Fruit fly (Drosophila melanogaster): ENCODE results near the gene CG14050.

The CG14050 gene

DNA sequence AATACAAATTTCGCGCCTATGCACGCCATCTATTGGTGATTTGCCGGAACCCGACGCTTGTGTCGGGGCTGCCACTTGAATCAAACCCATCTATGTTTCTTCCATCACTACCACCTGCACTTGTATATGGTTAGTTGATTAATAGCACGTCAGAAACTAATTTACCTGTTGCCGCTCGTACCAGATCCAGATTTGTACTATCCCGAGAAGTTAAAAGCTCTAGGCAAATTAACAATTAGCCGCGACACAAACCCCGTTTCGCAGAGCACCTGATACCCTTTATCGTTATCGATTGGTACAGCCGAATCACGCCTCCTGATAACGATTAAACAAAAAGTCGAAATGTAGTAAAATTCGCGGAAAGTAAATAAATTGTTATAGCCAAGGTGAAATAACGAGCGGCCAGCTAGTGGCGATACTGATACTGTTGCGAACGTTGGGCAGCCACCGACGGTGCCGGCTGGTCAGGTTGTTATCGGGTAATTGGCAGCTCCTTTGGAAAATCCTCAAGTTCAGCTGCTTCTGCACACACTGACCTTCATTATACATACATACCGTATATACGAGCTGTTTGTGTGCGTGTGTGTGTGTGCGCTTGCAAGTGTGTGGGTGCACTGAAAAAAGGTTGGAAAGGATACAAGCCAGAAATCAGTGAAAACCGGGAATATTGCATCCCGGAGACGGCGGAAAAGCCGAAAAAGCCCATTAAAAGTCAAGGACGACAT, 14.2 kb upstream of the CG14050 start (continued):
- TF ChIP-seq MESR4 (GFP tag; optimal IDR thresholded peaks at IDR 0.05): peak; percentile 84
- TF ChIP-seq gfzf (GFP tag; optimal IDR thresholded peaks at IDR 0.05): peak; percentile 54
- TF ChIP-seq CG18011 (GFP tag; optimal IDR thresholded peaks at IDR 0.05): no peak
- TF ChIP-seq CG10267 (tag; optimal IDR thresholded peaks at IDR 0.05): peak; percentile 46
- TF ChIP-seq cg (GFP tag; optimal IDR thresholded peaks at IDR 0.05): peak; percentile 83
- TF ChIP-seq CG13624 (GFP tag; optimal IDR thresholded peaks at IDR 0.05): peak; percentile 16
- peak; percentile 82 for TF ChIP-seq Sin3A (optimal IDR thresholded peaks at IDR 0.05)
- peak; percentile 1 for TF ChIP-seq grau (tag; optimal IDR thresholded peaks at IDR 0.05)
- no peak for TF ChIP-seq trh (GFP tag; optimal IDR thresholded peaks at IDR 0.05)
- peak; percentile 82 for TF ChIP-seq pita (GFP tag; optimal IDR thresholded peaks at IDR 0.05)
- peak; percentile 31 for TF ChIP-seq Myb (GFP tag; optimal IDR thresholded peaks at IDR 0.05)
- TF ChIP-seq CG14965 (GFP tag; optimal IDR thresholded peaks at IDR 0.05; ENCODE audit: borderline replicate concordance): peak; percentile 76
- peak; percentile 64 for TF ChIP-seq knrl (GFP tag; IDR thresholded peaks at IDR 0.05; ENCODE audit: partially characterized antibody)
- TF ChIP-seq fu2 (GFP tag; optimal IDR thresholded peaks at IDR 0.05): no peak
- peak; percentile 63; the same call in 1 of the 2 replicates for TF ChIP-seq nerfin-2 (GFP tag; IDR thresholded peaks at IDR 0.05; ENCODE audit: partially characterized antibody)
- TF ChIP-seq CG12659 (GFP tag; optimal IDR thresholded peaks at IDR 0.05): peak; percentile 38
- TF ChIP-seq CG14014 (GFP tag; IDR thresholded peaks at IDR 0.05): no peak
- peak; percentile 53 for TF ChIP-seq zen (tag; optimal IDR thresholded peaks at IDR 0.05)
- TF ChIP-seq CG32767 (GFP tag; IDR thresholded peaks at IDR 0.05): 0 out of 2 replicates have a peak, but pooled peaks have one; percentile 24
- no peak for TF ChIP-seq tap (tag; optimal IDR thresholded peaks at IDR 0.05)
- peak; percentile 97 for TF ChIP-seq trem (tag; optimal IDR thresholded peaks at IDR 0.05)
- no peak for TF ChIP-seq CG31224 (GFP tag; IDR thresholded peaks at IDR 0.05)
- peak; percentile 8 for TF ChIP-seq sens (GFP tag)
- TF ChIP-seq NK7.1 (GFP tag; optimal IDR thresholded peaks at IDR 0.05): no peak
- no peak for TF ChIP-seq fd64A (GFP tag; optimal IDR thresholded peaks at IDR 0.05)
- peak; percentile 70 for TF ChIP-seq BEAF-32 (GFP tag; optimal IDR thresholded peaks at IDR 0.05)
- no peak for TF ChIP-seq CG4424 (GFP tag; optimal IDR thresholded peaks at IDR 0.05)
- no peak for TF ChIP-seq h (optimal IDR thresholded peaks at IDR 0.05)
- TF ChIP-seq lola (GFP tag; optimal IDR thresholded peaks at IDR 0.05): no peak
- no peak for TF ChIP-seq Six4 (GFP tag; optimal IDR thresholded peaks at IDR 0.05)
- TF ChIP-seq CG15514 (GFP tag; optimal IDR thresholded peaks at IDR 0.05): peak; percentile 95
- peak; percentile 36 for TF ChIP-seq mirr (GFP tag; optimal IDR thresholded peaks at IDR 0.05)
- TF ChIP-seq CG9797 (GFP tag; optimal IDR thresholded peaks at IDR 0.05): peak; percentile 47
- TF ChIP-seq CG12769 (tag; optimal IDR thresholded peaks at IDR 0.05): peak; percentile 85
- peak; percentile 49; the same call in 2 of the 3 replicates for TF ChIP-seq vnd (GFP tag; IDR thresholded peaks at IDR 0.05; ENCODE audit: partially characterized antibody)
- peak; percentile 34 for TF ChIP-seq pho (GFP tag; optimal IDR thresholded peaks at IDR 0.05)
- TF ChIP-seq CG11696 (GFP tag; IDR thresholded peaks at IDR 0.05): no peak
- no peak for TF ChIP-seq CG10366 (GFP tag; IDR thresholded peaks at IDR 0.05)
- peak; percentile 49 for TF ChIP-seq CG3065 (GFP tag; optimal IDR thresholded peaks at IDR 0.05)
- no peak for TF ChIP-seq sisA (GFP tag; IDR thresholded peaks at IDR 0.05)
- TF ChIP-seq CG8478 (optimal IDR thresholded peaks at IDR 0.05): no peak
- peak; percentile 78 for TF ChIP-seq hkb (optimal IDR thresholded peaks at IDR 0.05)
- no peak for TF ChIP-seq hkb (GFP tag; IDR thresholded peaks at IDR 0.05)
- TF ChIP-seq Stat92E (GFP tag; optimal IDR thresholded peaks at IDR 0.05): peak in 1 of 3 experiments; percentile 45
- peak; percentile 38 for TF ChIP-seq stwl (tag; optimal IDR thresholded peaks at IDR 0.05)
- peak; percentile 68; the same call in 2 of the 3 replicates for TF ChIP-seq CG34224 (GFP tag; IDR thresholded peaks at IDR 0.05; ENCODE audit: partially characterized antibody)
- TF ChIP-seq inv (GFP tag; IDR thresholded peaks at IDR 0.05; ENCODE audit: partially characterized antibody): peak; percentile 60; the same call in 1 of the 2 replicates
- TF ChIP-seq NfI (GFP tag; optimal IDR thresholded peaks at IDR 0.05): no peak
- no peak for TF ChIP-seq CG12236 (GFP tag; optimal IDR thresholded peaks at IDR 0.05)
